Worm (Caenorhabditis elegans) whole organism, L4/young adult: ENCODE measurements around the gene col-186.

ENCODE experiments used
- W03F9.2 ChIP-seq: fragments of 150-350 bp; optimal IDR thresholded peaks from 2 replicates; lab custom pipeline; 2014; ENCODE audit warnings: missing biosample characterization, missing genetic modification characterization
- dao-5 ChIP-seq: sonication (generic microtip); optimal IDR thresholded peaks from 2 replicates; lab custom pipeline; 2016; ENCODE audit warnings: missing genotype, missing genetic modification characterization, moderate library complexity, missing compliant biosample characterization
- him-1 ChIP-seq: sonication (generic microtip); optimal IDR thresholded peaks from 2 replicates; lab custom pipeline; 2016; ENCODE audit warnings: missing genotype, missing genetic modification reagents, missing genetic modification characterization, missing compliant biosample characterization

Gene col-186

DNA sequence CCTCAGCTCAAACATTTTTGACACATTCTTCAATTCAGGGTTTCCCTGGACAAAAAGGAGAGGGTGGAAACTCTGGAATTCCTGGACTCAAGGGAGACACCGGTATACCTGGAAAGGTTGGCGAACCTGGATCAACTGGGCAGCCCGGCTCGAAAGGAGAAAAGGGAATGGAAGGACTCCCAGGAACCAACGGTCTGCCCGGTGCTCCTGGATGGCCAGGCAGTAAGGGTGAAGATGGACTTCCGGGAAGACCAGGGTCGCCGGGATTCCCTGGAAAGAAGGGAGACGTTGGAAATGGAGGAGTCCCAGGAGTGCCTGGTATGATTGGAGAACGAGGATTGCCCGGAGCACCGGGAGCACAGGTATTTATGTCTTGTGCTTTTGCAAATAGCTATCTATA is 5.5 kb upstream of the col-186 start:
- TF ChIP-seq him-1, result no peak
- TF ChIP-seq dao-5 (tag; lab: Kevin White, UChicago), result no peak
- no peak for TF ChIP-seq W03F9.2 (tag; lab: Kevin White, UChicago)

DNA sequence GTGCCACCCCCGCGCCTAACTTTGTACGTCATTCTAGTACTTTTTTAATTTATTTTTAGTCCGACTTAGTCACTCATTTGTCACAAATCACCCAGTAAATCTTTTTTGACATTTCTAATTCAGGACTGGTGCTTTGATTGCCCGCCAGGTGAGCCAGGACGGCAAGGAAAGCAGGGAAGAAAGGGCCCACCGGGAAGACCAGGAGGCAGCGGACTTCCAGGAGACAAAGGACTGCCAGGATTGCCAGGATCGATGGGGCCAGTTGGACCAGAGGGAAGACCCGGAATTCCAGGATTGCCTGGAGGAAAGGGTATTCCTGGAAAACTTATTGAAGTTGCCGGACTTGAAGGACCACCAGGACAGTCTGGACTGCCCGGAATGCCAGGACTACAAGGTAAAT is 1.8 kb downstream of the col-186 start:
- no peak for TF ChIP-seq dao-5 (tag; lab: Kevin White, UChicago)
- TF ChIP-seq him-1, result no peak
- TF ChIP-seq W03F9.2 (tag; lab: Kevin White, UChicago), result no peak

DNA sequence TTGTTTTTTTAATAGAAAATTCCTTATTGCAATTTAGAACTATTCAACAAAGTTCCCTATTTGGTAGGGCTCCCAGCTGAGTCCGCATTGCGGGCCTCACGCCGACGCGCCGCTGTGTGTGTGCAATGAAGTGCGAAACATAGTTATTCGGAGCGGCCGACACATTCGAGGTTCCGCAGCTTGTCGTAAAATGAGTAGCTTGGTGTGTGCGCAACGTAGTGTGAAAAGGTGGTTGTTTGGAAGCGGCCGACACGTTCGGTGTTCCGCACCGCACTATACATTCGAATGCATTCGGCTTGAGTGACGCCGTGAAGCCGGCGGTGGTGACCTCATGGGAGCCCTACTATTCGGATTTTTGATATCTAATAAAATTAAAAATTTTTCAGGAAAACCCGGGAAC is 2.3 kb downstream of the col-186 start:
- TF ChIP-seq dao-5 (tag; lab: Kevin White, UChicago), result no peak
- no peak for TF ChIP-seq him-1
- TF ChIP-seq W03F9.2 (tag; lab: Kevin White, UChicago), result no peak

DNA sequence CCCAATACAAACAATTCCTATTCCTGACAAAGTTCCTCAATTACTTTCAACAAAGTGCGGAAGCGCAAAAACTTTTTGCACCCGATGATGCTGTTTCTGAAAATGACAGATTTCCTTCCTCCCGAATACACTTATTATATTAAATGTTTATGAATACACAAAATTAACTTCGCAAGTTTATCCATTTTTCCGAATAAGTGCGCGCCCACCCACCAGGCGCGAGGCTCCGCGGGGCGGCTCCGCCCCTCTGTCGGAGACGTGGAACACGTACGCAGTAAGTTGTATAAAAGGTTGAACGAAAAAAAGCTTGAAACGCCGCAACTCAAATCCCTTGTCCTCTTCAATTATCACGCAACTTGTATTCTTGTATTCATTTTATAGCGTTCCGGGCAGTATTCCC is 7.5 kb downstream of the col-186 start, which contains the start of gene C09G1.5:
Gene C09G1.5 (plus strand): TSS at position 301 of the 400 bp plus-strand sequence.
- TF ChIP-seq dao-5 (tag; lab: Kevin White, UChicago), result no peak
- TF ChIP-seq him-1, result no peak
- no peak for TF ChIP-seq W03F9.2 (tag; lab: Kevin White, UChicago)

DNA sequence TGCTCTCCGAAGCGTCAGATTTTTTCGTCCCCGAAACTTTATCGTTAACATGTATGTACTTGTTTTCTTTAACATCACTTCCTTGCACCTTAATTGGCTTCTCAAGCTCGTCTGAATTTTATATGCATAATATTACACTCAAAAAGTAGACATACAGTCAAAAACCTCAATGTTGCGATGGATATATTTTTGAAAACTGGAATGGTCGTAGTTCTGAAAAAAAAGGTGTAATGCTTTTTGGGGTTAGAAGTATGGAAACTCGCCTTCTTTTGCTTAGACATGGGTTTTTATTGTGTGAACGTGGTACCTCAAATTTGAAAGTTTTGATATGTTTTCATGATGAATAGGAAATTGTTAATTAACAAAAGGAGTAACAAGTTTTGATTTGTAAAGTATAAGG is 31.3 kb downstream of the col-186 start, which contains the start of gene C09G1.2:
Gene C09G1.2 (minus strand): TSS at position 101 of the 400 bp plus-strand sequence.
- TF ChIP-seq him-1, result no peak
- no peak for TF ChIP-seq W03F9.2 (tag; lab: Kevin White, UChicago)
- no peak for TF ChIP-seq dao-5 (tag; lab: Kevin White, UChicago)

DNA sequence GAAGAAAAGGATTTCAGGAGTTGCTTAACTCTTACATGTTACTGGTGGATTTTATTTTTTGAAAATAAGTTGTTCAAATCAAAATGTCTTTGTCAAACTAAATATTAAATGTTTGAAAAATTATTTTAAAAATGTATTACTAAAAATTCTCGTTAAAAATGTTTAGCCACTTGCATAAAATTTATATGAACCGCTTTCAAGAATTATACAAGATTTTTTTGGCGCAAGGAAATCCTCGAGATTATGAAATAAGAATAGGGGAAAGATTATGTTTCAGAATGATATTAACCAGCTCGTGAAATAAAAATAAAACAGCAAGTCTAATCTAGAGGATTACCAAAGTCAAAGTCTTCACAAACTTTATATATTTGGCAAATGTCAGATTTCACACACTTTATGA is 32.0 kb downstream of the col-186 start:
- peak; percentile 69 for TF ChIP-seq him-1
- no peak for TF ChIP-seq dao-5 (tag; lab: Kevin White, UChicago)
- TF ChIP-seq W03F9.2 (tag; lab: Kevin White, UChicago), result no peak

DNA sequence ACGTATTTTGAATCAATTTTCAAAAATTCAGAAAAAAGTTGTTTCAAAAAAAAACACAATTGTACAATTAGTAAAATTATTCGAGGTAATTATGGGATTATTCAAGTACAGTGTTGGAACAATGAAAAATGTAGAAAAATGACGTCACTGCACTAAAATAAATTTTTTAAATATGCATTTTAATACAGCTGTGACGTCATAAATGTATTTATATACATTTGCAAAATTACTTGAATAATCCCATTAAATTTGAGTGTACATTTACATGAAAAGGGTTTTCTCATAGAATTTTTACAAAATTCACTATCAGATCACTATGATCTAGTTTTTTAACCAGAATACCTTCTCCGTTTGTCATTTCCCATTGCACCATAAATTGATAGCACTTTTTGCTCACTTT is 37.3 kb downstream of the col-186 start:
- TF ChIP-seq dao-5 (tag; lab: Kevin White, UChicago), result no peak
- no peak for TF ChIP-seq him-1
- TF ChIP-seq W03F9.2 (tag; lab: Kevin White, UChicago), result no peak

DNA sequence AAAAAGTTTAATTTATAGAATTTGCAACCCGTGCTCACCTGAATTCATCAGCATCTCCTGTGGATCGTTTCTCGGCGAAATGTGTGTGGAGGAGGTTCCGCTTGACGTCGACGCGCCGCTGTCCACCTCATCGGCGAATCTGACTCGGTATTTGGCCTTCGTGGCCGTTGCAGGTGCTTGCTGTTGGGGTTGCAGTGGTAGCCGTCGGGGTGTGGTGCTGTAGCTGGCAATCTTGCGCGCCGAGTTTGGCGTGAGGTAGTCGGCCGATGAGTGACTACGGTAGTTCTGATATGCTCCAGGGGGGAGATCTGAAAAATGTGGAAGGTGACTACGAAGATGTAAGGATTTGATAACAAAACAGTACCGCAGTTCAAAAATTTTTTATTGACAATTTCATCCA is 41.5 kb downstream of the col-186 start:
- no peak for TF ChIP-seq W03F9.2 (tag; lab: Kevin White, UChicago)
- no peak for TF ChIP-seq dao-5 (tag; lab: Kevin White, UChicago)
- no peak for TF ChIP-seq him-1

DNA sequence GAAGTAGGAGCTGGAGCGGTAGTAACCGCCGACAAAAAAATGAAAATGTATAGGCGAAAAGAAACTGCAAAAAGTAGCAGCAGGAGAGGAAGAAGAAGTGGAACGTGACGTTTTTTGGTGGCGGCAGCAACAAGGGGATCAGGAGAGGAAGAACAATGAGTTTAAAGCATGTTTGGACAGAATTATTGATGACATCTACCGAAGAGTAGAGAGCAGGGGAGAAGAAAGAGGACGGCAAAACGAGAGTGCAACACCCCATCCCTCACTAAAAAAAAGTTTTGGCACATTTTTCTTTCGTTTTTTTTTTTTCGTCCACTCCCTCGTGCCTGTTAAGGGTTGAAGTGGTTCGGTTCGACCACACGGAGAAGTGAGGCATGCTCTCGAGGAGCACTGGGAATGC is 42.6 kb downstream of the col-186 start:
- TF ChIP-seq dao-5 (tag; lab: Kevin White, UChicago), result no peak
- TF ChIP-seq W03F9.2 (tag; lab: Kevin White, UChicago), result no peak
- TF ChIP-seq him-1, result no peak

DNA sequence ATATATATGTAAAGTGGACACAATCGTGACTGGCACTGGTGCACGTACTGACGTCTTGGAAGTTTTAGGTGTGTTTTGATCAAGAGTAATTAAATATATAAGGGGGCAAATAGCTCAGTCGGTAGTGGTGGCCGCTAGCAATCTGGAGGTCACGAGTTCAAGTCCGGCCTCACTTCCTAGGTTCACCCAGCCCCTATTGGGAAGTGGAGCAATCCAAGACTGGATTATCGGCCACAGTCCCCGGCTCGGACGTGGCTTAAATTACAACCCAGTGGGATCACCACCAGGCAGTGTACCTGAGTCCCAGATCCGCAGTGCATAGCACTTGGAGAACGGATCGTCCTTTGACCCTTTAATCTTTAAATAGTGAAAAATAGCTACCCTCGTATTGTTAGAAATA is 45.9 kb downstream of the col-186 start:
- TF ChIP-seq W03F9.2 (tag; lab: Kevin White, UChicago) (no peak), him-1 (no peak), dao-5 (tag; lab: Kevin White, UChicago) (no peak)

DNA sequence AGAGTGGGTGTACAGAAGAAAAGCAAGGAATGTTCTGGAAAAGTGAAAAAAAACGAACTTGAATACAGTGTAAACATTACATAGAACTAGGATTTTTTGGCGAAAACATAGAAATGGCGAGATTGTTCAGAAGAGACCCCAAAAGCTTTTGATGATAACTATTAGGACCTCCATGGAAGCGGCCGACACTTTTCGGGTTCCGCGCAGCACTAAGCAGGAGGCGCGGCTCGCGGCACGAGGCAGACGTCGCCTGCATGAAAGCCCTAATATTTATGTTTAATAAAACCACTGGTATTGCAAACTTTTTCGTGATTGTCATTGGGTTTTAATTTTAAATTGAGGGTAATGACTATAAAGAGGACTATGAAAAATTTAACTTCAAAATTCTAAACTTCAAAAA is 46.6 kb downstream of the col-186 start:
- no peak for TF ChIP-seq W03F9.2 (tag; lab: Kevin White, UChicago)
- no peak for TF ChIP-seq dao-5 (tag; lab: Kevin White, UChicago)
- no peak for TF ChIP-seq him-1

DNA sequence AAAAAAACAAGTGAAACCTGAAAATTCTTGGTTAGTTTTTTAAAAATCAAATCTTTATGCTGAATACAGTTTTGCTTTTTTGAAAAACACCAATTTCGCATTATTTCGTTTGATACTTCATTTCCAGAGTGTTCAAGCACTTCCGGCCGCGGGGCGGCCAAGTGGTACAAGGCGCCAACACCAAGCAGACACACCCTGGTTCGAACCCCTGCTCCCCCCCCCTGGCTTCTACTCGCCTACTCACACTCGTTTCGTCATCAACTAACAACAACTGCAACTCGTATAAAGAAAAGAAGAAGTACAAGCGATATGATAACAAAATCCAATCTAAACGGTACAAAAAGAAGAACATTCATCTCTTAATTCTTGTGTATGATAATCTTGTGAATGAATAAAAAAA is 51.5 kb downstream of the col-186 start:
- TF ChIP-seq him-1 (no peak), dao-5 (tag; lab: Kevin White, UChicago) (no peak), W03F9.2 (tag; lab: Kevin White, UChicago) (no peak)
